Fruit fly (Drosophila melanogaster) whole organism, wandering third instar larva: ENCODE data around the gene Cpr5C.

Source experiments
- CG9705 ChIP-seq: fragments of 200-800 bp; sonication (Bioruptor generic); optimal IDR thresholded peaks from 2 replicates; lab custom pipeline; 2018; ENCODE audit warnings: missing biosample characterization, mild to moderate bottlenecking, missing genetic modification characterization
- CrebA ChIP-seq: fragments of 200-800 bp; sonication (Bioruptor generic); optimal IDR thresholded peaks from 2 replicates; lab custom pipeline; 2016; ENCODE audit warnings: missing biosample characterization, mild to moderate bottlenecking, missing genetic modification characterization, borderline replicate concordance
- Dfd ChIP-seq: fragments of >200 bp; optimal IDR thresholded peaks from 2 replicates; lab custom pipeline; 2017; ENCODE audit warnings: missing biosample characterization, missing genetic modification characterization
- Dif ChIP-seq: fragments of 200-275, 200-300 bp; sonication (Bioruptor generic); optimal IDR thresholded peaks from 2 replicates; lab custom pipeline; 2018; ENCODE audit warnings: missing biosample characterization, missing genetic modification characterization; ENCODE audit not compliant: partially characterized antibody
- HLH106 ChIP-seq: fragments of 200-800 bp; optimal IDR thresholded peaks from 3 replicates; lab custom pipeline; 2019; ENCODE audit warnings: missing biosample characterization, mild to moderate bottlenecking, missing genetic modification characterization, moderate library complexity
- Hnf4 ChIP-seq: fragments of 200-800 bp; sonication (Bioruptor generic); optimal IDR thresholded peaks from 2 replicates; lab custom pipeline; 2016; ENCODE audit warnings: missing biosample characterization, mild to moderate bottlenecking, missing genetic modification characterization
- Hr78 ChIP-seq: fragments of >200 bp; optimal IDR thresholded peaks from 2 replicates; lab custom pipeline; 2017; ENCODE audit warnings: missing biosample characterization, missing genetic modification characterization
- Jra ChIP-seq: sonication (Bioruptor generic); optimal IDR thresholded peaks from 2 replicates; lab custom pipeline; 2016; ENCODE audit warnings: missing biosample characterization, missing genetic modification characterization
- Mio ChIP-seq: sonication (Bioruptor generic); optimal IDR thresholded peaks from 2 replicates; lab custom pipeline; 2016; ENCODE audit warnings: missing biosample characterization, missing genetic modification characterization
- Myc ChIP-seq: fragments of >200 bp; optimal IDR thresholded peaks from 2 replicates; lab custom pipeline; 2017
- N ChIP-seq: fragments of >200 bp; optimal IDR thresholded peaks from 2 replicates; lab custom pipeline; 2018; ENCODE audit warnings: missing biosample characterization, missing external identifiers, missing genetic modification characterization
- Rel ChIP-seq, 2 experiments: fragments of 200-800 bp; sonication (Bioruptor generic) in 1 of 2; optimal IDR thresholded peaks; 2 replicates in 1 of 2; 3 replicates in 1 of 2; lab custom pipeline; 2016 to 2019; ENCODE audit warnings: mild to moderate bottlenecking in 2 of 2, missing biosample characterization in 2 of 2, missing genetic modification characterization in 2 of 2, moderate library complexity in 1 of 2
- Vsx2 ChIP-seq: fragments of 200-300, 225-300 bp; sonication (Bioruptor generic); optimal IDR thresholded peaks from 2 replicates; lab custom pipeline; 2018; ENCODE audit warnings: missing biosample characterization, missing genetic modification characterization; ENCODE audit not compliant: partially characterized antibody
- br ChIP-seq: fragments of 200-800 bp; sonication (Bioruptor generic); optimal IDR thresholded peaks from 2 replicates; lab custom pipeline; 2016; ENCODE audit warnings: missing biosample characterization, missing genetic modification characterization
- dmrt93B ChIP-seq: fragments of 200-800 bp; sonication (Bioruptor generic); optimal IDR thresholded peaks from 2 replicates; lab custom pipeline; 2018; ENCODE audit warnings: missing biosample characterization, mild to moderate bottlenecking, missing genetic modification characterization
- dsf ChIP-seq: sonication (Bioruptor generic); optimal IDR thresholded peaks from 2 replicates; lab custom pipeline; 2016; ENCODE audit warnings: missing biosample characterization, missing genetic modification characterization, borderline replicate concordance
- ey ChIP-seq: fragments of 200-800 bp; sonication (Bioruptor generic); optimal IDR thresholded peaks from 2 replicates; lab custom pipeline; 2016; ENCODE audit warnings: missing biosample characterization, missing genetic modification characterization
- foxo ChIP-seq, 2 experiments: fragments of 200-800 bp; sonication (Bioruptor generic); optimal IDR thresholded peaks; 2 replicates in 1 of 2; 3 replicates in 1 of 2; lab custom pipeline; 2016 to 2017; ENCODE audit warnings: missing biosample characterization in 2 of 2, missing genetic modification characterization in 2 of 2
- fru ChIP-seq: fragments of 200-800 bp; sonication (Bioruptor generic); optimal IDR thresholded peaks from 3 replicates; lab custom pipeline; 2016; ENCODE audit warnings: missing biosample characterization, mild to moderate bottlenecking, missing genetic modification characterization
- h ChIP-seq: fragments of 200-800 bp; sonication (Bioruptor generic); optimal IDR thresholded peaks from 3 replicates; lab custom pipeline; 2016; ENCODE audit warnings: missing biosample characterization, mild to moderate bottlenecking, missing genetic modification characterization
- lola ChIP-seq: fragments of >200 bp; optimal IDR thresholded peaks from 2 replicates; lab custom pipeline; 2017; ENCODE audit warnings: missing biosample characterization, missing genetic modification characterization
- psq ChIP-seq: fragments of 200-800 bp; sonication (Bioruptor generic); optimal IDR thresholded peaks from 3 replicates; lab custom pipeline; 2017; ENCODE audit warnings: missing biosample characterization, mild to moderate bottlenecking, missing genetic modification characterization, moderate library complexity
- rgr ChIP-seq: fragments of 200-800 bp; sonication (Bioruptor generic); optimal IDR thresholded peaks from 3 replicates; lab custom pipeline; 2016; ENCODE audit warnings: missing biosample characterization, mild to moderate bottlenecking, missing genetic modification characterization
- sage ChIP-seq: fragments of 200-800 bp; sonication (Bioruptor generic); optimal IDR thresholded peaks from 2 replicates; lab custom pipeline; 2016; ENCODE audit warnings: missing biosample characterization, mild to moderate bottlenecking, missing genetic modification characterization
- sv ChIP-seq: fragments of 200-800 bp; sonication (Bioruptor generic); optimal IDR thresholded peaks from 3 replicates; lab custom pipeline; 2016; ENCODE audit warnings: missing biosample characterization, missing genetic modification characterization
- tai ChIP-seq: sonication (Bioruptor generic); optimal IDR thresholded peaks from 2 replicates; lab custom pipeline; 2016; ENCODE audit warnings: missing biosample characterization, missing genetic modification characterization
- usp ChIP-seq: fragments of >200 bp; optimal IDR thresholded peaks from 2 replicates; lab custom pipeline; 2017; ENCODE audit warnings: missing biosample characterization, missing genetic modification characterization
- woc ChIP-seq: sonication (Bioruptor generic); optimal IDR thresholded peaks from 2 replicates; lab custom pipeline; 2016; ENCODE audit warnings: missing biosample characterization, mild to moderate bottlenecking, missing genetic modification characterization

Gene Cpr5C

DNA sequence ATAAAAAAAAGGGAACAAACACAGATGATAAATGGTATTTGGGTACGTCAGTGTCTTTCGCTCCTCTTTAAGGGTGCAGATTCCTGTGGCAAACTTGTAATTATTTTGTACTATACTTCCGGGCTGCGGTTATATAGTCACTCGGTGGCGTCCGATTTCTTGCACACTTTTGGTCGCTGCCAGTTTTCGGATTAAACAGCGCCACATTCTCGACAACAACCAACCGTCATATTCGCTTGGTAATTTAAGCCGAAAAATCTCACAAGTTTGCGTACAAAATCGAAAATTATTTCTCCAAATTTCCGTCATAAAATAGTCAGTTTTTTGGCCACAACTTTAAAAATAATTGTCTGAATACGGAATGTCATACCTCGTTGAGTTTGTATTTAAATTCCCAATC, 12.7 kb downstream of the Cpr5C start:
- TF ChIP-seq rgr (GFP tag; lab: Kevin White, UChicago): no peak
- TF ChIP-seq Myc (lab: Kevin White, UChicago): peak; percentile 63

DNA sequence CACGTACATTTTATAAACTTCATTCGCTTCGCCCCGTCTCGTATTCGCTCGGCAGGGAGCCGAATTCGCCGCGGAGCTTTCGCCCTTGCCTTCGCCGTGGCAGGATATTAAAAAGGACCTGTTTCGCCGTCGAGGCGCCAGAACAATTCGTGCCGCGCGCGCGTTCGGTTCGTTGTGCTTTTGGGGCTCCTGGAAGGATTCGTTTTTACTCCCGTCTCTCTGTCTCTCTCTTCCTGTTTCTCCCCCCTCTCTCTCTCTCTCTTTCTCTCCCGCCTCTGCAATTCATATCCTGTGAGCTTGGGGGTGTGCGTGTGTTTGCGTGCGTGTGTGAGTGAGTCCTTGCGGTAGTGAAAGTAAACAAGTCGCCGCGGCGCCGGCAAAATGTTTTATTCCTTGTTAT, 14.0 kb downstream of the Cpr5C start, which contains the start of gene CG15765:
TSS of gene CG15765 (plus strand) at position 132 of the 400 bp plus-strand sequence.
- TF ChIP-seq rgr (GFP tag; lab: Kevin White, UChicago): no peak
- no peak for TF ChIP-seq foxo (GFP tag; optimal IDR thresholded peaks at IDR 0.05; lab: Kevin White, UChicago)
- no peak for TF ChIP-seq Rel (GFP tag; optimal IDR thresholded peaks at IDR 0.05; lab: Kevin White, UChicago)
- TF ChIP-seq Rel (tag; optimal IDR thresholded peaks at IDR 0.05; lab: Kevin White, UChicago): no peak
- TF ChIP-seq Jra: no peak
- TF ChIP-seq N (GFP tag; lab: Kevin White, UChicago): no peak
- no peak for TF ChIP-seq ey (GFP tag; lab: Kevin White, UChicago)
- no peak for TF ChIP-seq Dif (GFP tag; lab: Kevin White, UChicago)
- TF ChIP-seq Mio (GFP tag; lab: Kevin White, UChicago): no peak
- TF ChIP-seq Vsx2: no peak
- no peak for TF ChIP-seq usp (GFP tag; lab: Kevin White, UChicago)
- no peak for TF ChIP-seq tai (GFP tag; lab: Kevin White, UChicago)
- TF ChIP-seq Hr78 (GFP tag; lab: Kevin White, UChicago): no peak
- no peak for TF ChIP-seq woc (GFP tag; lab: Kevin White, UChicago)
- TF ChIP-seq Dfd: no peak
- TF ChIP-seq sage (GFP tag; lab: Kevin White, UChicago): no peak
- TF ChIP-seq psq (GFP tag; lab: Kevin White, UChicago): no peak
- no peak for TF ChIP-seq CG9705 (GFP tag; lab: Kevin White, UChicago)
- no peak for TF ChIP-seq CrebA (GFP tag; lab: Kevin White, UChicago)
- no peak for TF ChIP-seq Hnf4 (GFP tag; lab: Kevin White, UChicago)

DNA sequence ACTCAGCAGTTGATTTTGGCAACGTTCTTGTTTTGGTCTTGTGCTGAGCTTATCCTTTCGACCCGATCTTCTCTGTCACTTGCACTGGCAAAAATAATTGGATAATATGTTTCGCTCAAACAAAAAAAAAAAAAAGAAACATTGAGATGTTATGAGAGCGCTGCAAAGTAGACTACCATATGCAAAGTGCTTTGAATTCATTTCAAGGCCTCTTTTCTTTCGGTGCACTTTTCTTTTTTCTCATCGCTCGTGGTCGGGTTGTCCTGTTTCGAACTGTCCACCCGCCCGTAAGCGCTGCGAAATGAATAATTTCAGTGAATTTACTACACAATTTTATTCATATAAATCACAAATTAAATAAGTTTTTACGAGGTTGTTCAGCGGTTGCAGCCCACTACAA, 15.5 kb downstream of the Cpr5C start:
- TF ChIP-seq foxo (GFP tag; optimal IDR thresholded peaks at IDR 0.05; lab: Kevin White, UChicago) (peak in 1 of 2 experiments; percentile 31), Hnf4 (GFP tag; lab: Kevin White, UChicago) (no peak), HLH106 (peak; percentile 11), fru (peak; percentile 1), h (GFP tag; lab: Kevin White, UChicago) (peak; percentile 2)

DNA sequence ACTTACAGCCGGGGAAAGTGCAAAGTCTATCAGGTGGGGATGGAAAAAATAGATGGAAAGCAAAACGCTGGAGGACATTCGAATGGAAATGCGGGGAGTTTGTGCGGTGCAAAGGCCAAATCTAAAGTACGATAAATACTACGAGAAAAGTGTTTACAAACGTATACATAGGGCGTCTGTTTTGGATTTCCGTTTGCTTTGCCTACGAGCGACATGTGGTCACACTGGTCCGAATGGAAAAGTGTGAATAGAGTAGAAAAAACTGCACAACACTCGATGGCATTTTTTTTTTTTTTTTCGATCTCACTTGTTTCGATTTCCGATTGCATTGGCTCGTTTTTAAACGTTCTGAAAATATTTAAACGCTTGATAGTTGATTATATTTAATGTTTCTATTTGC, 35.3 kb downstream of the Cpr5C start:
- no peak for TF ChIP-seq HLH106
- TF ChIP-seq dmrt93B: no peak
- no peak for TF ChIP-seq Myc (lab: Kevin White, UChicago)
- no peak for TF ChIP-seq sv (GFP tag; lab: Kevin White, UChicago)
- TF ChIP-seq ey (GFP tag; lab: Kevin White, UChicago): no peak
- no peak for TF ChIP-seq tai (GFP tag; lab: Kevin White, UChicago)
- no peak for TF ChIP-seq usp (GFP tag; lab: Kevin White, UChicago)
- TF ChIP-seq N (GFP tag; lab: Kevin White, UChicago): no peak
- TF ChIP-seq fru: no peak
- no peak for TF ChIP-seq br
- no peak for TF ChIP-seq CG9705 (GFP tag; lab: Kevin White, UChicago)
- TF ChIP-seq Dfd: no peak
- no peak for TF ChIP-seq Rel (GFP tag; optimal IDR thresholded peaks at IDR 0.05; lab: Kevin White, UChicago)
- no peak for TF ChIP-seq Rel (tag; optimal IDR thresholded peaks at IDR 0.05; lab: Kevin White, UChicago)
- no peak for TF ChIP-seq Hnf4 (GFP tag; lab: Kevin White, UChicago)
- TF ChIP-seq psq (GFP tag; lab: Kevin White, UChicago): no peak
- TF ChIP-seq, all 38 proteins: peak for 0

DNA sequence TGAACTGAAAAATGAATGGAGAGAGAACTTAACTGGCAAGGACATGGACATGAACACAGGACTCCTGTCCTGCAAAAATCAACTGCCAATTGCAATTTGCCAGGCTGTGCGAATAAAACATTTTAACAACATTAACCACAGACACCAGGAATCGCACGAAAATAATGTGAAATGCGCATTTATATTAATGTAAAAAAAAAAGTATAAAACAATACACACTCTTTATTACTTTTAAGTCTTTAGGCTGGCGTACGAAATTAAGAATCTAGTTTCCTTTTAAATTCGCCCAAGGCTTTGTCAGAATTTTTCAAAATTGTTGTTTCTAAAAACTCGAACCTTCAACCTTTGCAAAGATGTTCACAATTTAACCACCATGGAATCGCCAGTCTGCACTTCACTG, 40.5 kb downstream of the Cpr5C start, which contains the start of gene CG12729:
TSS of gene CG12729 (plus strand) at position 301 of the 400 bp plus-strand sequence.
- no peak for TF ChIP-seq psq (GFP tag; lab: Kevin White, UChicago)
- no peak for TF ChIP-seq lola (GFP tag; lab: Kevin White, UChicago)
- TF ChIP-seq sv (GFP tag; lab: Kevin White, UChicago): no peak
- no peak for TF ChIP-seq HLH106
- TF ChIP-seq h (GFP tag; lab: Kevin White, UChicago): no peak
- no peak for TF ChIP-seq Rel (GFP tag; optimal IDR thresholded peaks at IDR 0.05; lab: Kevin White, UChicago)
- no peak for TF ChIP-seq Rel (tag; optimal IDR thresholded peaks at IDR 0.05; lab: Kevin White, UChicago)
- no peak for TF ChIP-seq usp (GFP tag; lab: Kevin White, UChicago)
- TF ChIP-seq dsf (GFP tag; lab: Kevin White, UChicago): no peak
- no peak for TF ChIP-seq Myc (lab: Kevin White, UChicago)
- TF ChIP-seq foxo (GFP tag; optimal IDR thresholded peaks at IDR 0.05; lab: Kevin White, UChicago): no peak
- no peak for TF ChIP-seq Hr78 (GFP tag; lab: Kevin White, UChicago)
- no peak for TF ChIP-seq tai (GFP tag; lab: Kevin White, UChicago)
- TF ChIP-seq CrebA (GFP tag; lab: Kevin White, UChicago): no peak
